Worm (Caenorhabditis elegans): Measurements from ENCODE around the gene ref-2.

The ref-2 gene

DNA sequence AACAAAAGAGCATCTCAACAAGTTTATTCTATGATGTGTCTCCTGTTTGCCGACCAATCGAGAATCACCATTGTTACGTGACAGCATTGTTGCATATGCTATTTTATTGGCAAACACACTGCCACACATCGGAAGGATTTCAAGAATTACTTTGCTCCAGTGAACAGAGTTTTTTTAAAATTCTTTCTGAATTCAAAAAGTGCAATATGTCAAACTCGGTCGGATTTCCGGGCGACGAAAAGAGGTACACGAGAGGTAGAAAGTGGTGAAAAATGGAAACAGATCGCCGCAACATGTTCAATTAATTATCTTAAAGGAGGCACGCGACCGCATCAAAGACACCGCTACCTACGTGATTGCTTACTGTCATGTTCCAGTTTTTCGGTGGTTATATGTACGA lies 6.0 kb downstream of the ref-2 start:
- no peak for TF ChIP-seq lin-32 (GFP tag; optimal IDR thresholded peaks at IDR 0.05)
- peak; percentile 35 for TF ChIP-seq nhr-2 (tag; optimal IDR thresholded peaks at IDR 0.05)

DNA sequence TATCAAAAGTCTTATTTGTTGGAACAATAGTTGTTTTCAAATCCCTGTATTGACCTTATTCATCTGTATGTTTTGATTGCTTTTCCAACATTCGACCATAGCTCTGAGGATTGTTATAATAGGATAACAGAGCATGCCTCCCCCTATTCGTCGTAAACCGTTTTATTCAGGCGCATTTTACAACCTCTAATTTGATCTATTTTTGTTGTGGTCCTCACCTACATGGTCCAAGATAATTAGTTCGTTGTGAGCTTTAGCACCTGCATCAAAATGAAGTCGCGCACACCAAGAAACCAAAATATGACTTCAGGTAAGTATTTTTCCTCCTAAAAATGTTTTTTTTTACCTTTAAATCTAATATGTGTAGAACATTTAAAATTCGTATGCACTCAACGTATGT lies 8.7 kb downstream of the ref-2 start, which contains the start of gene deg-1:
Gene deg-1, plus strand, starts transcription at position 301 of the 400 bp plus-strand sequence.
- TF ChIP-seq sem-2 (GFP tag; optimal IDR thresholded peaks at IDR 0.05) (no peak), tbx-8 (GFP tag; optimal IDR thresholded peaks at IDR 0.05) (no peak), nhr-237 (tag; optimal IDR thresholded peaks at IDR 0.05) (no peak)

DNA sequence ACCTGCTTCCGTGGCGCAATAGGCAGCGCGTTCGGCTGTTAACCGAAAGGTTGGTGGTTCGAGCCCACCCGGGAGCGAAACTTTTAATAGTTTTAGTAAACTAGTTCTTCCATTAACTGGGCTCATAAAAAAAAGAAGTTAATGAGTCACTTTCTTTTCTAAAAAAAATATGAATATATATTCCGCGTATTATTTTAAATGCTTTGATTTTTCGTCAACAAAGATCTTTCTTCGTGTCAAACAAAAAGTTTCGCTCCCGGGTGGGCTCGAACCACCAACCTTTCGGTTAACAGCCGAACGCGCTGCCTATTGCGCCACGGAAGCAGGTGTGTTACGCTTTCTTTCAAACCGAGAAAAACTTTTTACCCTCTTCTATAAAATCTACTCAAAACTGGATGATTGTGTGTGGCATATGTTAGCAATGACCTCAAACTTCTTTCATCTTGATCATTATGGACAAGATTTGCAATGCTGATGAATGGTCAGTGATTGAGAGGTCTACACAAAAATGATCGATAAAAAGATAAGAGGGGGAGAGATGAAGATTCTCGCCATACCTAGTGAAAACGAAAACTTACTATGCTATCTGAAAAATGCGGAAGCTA lies 29.8 kb downstream of the ref-2 start:
- TF ChIP-seq ces-1 (GFP tag; optimal IDR thresholded peaks at IDR 0.05) = no peak
- peak; percentile 83 for TF ChIP-seq elt-1 (tag; optimal IDR thresholded peaks at IDR 0.05; ENCODE audit: borderline replicate concordance, insufficient read depth)
- no peak for TF ChIP-seq flh-1 (GFP tag; optimal IDR thresholded peaks at IDR 0.05)
- peak; percentile 21 for TF ChIP-seq sptf-1 (tag; optimal IDR thresholded peaks at IDR 0.05)

DNA sequence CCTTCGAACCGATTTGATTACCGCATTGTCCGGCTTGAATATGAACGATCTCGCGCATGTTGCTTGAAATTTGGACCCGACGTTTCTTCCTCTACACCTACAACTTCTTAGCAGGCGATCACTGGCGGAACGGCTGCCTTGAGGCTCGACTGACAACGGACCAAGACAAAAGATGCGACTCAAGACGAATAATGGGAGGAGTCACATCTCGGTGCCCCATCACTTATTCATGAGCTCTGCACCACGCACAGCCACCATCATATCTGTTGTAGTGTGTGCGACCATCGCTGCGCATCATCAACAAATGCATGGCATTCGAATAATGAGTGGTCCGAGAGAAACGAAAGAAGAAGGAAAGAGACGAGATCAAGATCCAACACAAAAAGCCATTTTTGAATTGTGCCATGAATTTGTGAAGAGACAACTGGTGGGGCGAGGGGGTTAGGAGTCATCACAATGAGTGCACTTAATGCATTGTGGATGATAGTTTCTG lies 32.5 kb downstream of the ref-2 start, which contains the start of gene mec-7:
Gene mec-7, minus strand, starts transcription at position 181 of the 493 bp plus-strand sequence.
- TF ChIP-seq nhr-76 (tag; optimal IDR thresholded peaks at IDR 0.05) = no peak
- TF ChIP-seq blmp-1 (tag; optimal IDR thresholded peaks at IDR 0.05) = no peak
- TF ChIP-seq mls-2 (tag; optimal IDR thresholded peaks at IDR 0.05) = no peak
- TF ChIP-seq ces-1 (GFP tag; optimal IDR thresholded peaks at IDR 0.05) = no peak
- no peak for TF ChIP-seq snpc-4 (tag; optimal IDR thresholded peaks at IDR 0.05)
- TF ChIP-seq M03D4.4 (tag; optimal IDR thresholded peaks at IDR 0.05) = no peak
- TF ChIP-seq flh-1 (GFP tag; optimal IDR thresholded peaks at IDR 0.05) = no peak
- TF ChIP-seq nhr-28 (tag; optimal IDR thresholded peaks at IDR 0.05) = no peak
- no peak for TF ChIP-seq sem-2 (GFP tag; optimal IDR thresholded peaks at IDR 0.05)

DNA sequence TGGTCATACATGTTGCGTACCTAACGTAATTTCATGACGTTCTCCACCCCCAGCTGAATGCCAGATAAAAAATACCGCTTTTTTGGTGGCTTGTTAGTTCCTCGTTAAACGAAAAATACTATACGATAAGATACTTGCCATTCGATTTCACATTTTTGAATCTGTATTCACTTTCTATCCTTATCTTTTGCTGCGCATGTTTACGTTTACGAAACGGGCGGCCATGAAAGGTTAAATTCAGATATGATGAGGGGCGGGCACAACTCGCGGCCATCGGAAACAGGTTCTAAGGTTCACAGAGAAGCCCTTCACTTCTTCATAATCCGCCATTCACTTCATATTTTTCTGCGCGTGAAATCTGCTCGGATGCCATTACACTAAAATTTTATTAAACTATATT lies 34.7 kb downstream of the ref-2 start:
- no peak for TF ChIP-seq lsy-2 (tag; optimal IDR thresholded peaks at IDR 0.05)
- no peak for TF ChIP-seq nhr-237 (tag; optimal IDR thresholded peaks at IDR 0.05)
- TF ChIP-seq sptf-1 (tag; optimal IDR thresholded peaks at IDR 0.05) = no peak
- TF ChIP-seq bed-3 (GFP tag; optimal IDR thresholded peaks at IDR 0.05) = no peak
- no peak for TF ChIP-seq ceh-83 (GFP tag; optimal IDR thresholded peaks at IDR 0.05)
- TF ChIP-seq hlh-1 (tag; optimal IDR thresholded peaks at IDR 0.05) = no peak
- no peak for TF ChIP-seq blmp-1 (tag; optimal IDR thresholded peaks at IDR 0.05)
- TF ChIP-seq flh-1 (GFP tag; optimal IDR thresholded peaks at IDR 0.05) = no peak
- TF ChIP-seq drap-1 (GFP tag; optimal IDR thresholded peaks at IDR 0.05) = no peak

DNA sequence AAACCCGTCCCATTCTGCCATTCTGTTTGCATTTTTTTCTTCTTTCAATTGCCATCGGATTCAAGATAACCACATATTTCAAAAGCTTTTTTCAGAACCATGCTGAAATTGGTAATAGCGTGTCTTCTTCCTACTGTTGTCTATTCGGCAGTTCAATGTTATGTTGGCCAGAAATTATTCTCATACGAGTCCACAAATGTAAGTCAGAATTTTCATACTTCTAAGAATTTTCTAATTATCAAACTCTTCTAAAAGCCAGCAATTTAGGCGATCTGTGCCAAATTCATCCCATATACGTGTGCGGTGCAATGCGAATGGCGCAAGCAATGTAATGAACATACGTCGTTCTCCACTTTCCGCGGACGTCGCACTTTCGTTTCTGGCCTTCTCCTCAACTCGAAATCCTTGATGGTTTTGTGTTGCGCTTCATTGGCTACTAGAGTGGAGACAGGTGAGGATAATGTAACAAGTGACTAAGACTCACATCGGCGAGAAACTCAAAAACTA lies 35.5 kb downstream of the ref-2 start, which contains the start of gene ZK154.1:
Gene ZK154.1, plus strand, starts transcription at position 51 of the 507 bp plus-strand sequence.
- no peak for TF ChIP-seq nhr-28 (tag; optimal IDR thresholded peaks at IDR 0.05)
- no peak for TF ChIP-seq sptf-1 (tag; optimal IDR thresholded peaks at IDR 0.05)
- TF ChIP-seq hlh-1 (tag; optimal IDR thresholded peaks at IDR 0.05) = no peak
- TF ChIP-seq ham-2 (GFP tag; optimal IDR thresholded peaks at IDR 0.05) = no peak
- no peak for TF ChIP-seq snpc-4 (tag; optimal IDR thresholded peaks at IDR 0.05)
- TF ChIP-seq unc-39 (tag; optimal IDR thresholded peaks at IDR 0.05) = no peak
- TF ChIP-seq lsy-2 (tag; optimal IDR thresholded peaks at IDR 0.05) = no peak
- TF ChIP-seq cnd-1 (tag; optimal IDR thresholded peaks at IDR 0.05) = no peak
- no peak for TF ChIP-seq M03D4.4 (tag; optimal IDR thresholded peaks at IDR 0.05)

DNA sequence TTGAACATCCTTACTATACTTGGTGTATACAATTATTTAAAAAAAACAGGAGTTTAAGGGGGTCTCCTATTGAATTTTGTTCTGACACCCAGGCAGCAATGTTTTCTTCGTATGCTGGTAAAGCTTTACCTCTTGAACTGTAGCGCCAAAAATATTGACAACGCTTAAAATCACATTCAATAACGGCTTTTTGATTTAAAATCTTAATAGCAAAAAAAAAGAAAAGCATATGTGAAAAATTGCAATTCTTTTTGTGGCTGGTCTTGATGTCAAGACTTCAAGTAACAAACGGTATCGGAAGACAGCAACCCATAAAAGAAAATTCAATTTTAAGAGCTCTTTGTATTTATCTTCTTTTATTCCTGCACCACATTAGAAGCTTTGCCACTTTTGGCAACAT lies 37.8 kb downstream of the ref-2 start:
- TF ChIP-seq mls-2 (tag; optimal IDR thresholded peaks at IDR 0.05) (no peak), mab-5 (tag; optimal IDR thresholded peaks at IDR 0.05) (no peak), nhr-237 (tag; optimal IDR thresholded peaks at IDR 0.05) (no peak), bed-3 (GFP tag; optimal IDR thresholded peaks at IDR 0.05) (no peak), sem-2 (GFP tag; optimal IDR thresholded peaks at IDR 0.05) (no peak), unc-120 (tag; optimal IDR thresholded peaks at IDR 0.05; ENCODE audit: poor library complexity, severe bottlenecking) (no peak), ztf-11 (tag; optimal IDR thresholded peaks at IDR 0.05) (no peak), elt-3 (tag; optimal IDR thresholded peaks at IDR 0.05) (no peak), lin-32 (GFP tag; optimal IDR thresholded peaks at IDR 0.05) (no peak), pha-4 (tag; optimal IDR thresholded peaks at IDR 0.05) (no peak), lsy-2 (tag; optimal IDR thresholded peaks at IDR 0.05) (no peak), unc-62 (GFP tag; optimal IDR thresholded peaks at IDR 0.05) (no peak), nhr-76 (tag; optimal IDR thresholded peaks at IDR 0.05) (no peak), blmp-1 (tag; optimal IDR thresholded peaks at IDR 0.05) (no peak), cnd-1 (tag; optimal IDR thresholded peaks at IDR 0.05) (no peak), sptf-1 (tag; optimal IDR thresholded peaks at IDR 0.05) (no peak), ceh-39 (tag; optimal IDR thresholded peaks at IDR 0.05) (no peak), mep-1 (tag; optimal IDR thresholded peaks at IDR 0.05) (no peak)

Measured in whole organism, mixed stage, embryonic.